Fruit fly (Drosophila melanogaster): ENCODE results near the gene Rad17.

DNA sequence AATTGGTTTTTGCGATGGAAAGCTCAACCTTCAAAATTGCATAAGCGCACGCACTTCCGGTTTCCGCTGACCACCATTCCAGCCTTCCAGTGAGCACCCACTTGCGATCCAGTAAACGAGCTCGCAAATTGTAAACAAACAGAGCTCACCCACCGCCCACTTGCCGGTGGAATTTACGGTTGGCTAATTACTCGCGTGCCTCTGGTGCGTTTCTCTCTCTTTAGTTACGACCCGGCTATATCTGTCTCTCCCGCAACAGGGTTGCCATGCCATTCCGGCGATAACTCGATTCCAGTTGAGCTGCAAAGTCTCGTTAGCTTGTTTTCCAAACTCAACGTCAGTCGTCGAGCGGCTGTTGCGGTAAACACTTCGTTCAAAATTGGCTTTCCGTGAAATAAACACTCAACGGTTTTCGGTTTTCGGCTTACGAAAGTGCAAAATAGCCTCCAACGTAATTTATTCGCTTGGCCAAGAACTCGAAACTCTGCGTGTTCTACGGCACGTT lies 32.8 kb downstream of the Rad17 start, which contains the start of gene Cad88C:
- TF ChIP-seq CG8632 (GFP tag; optimal IDR thresholded peaks at IDR 0.05) (no peak), CG6163 (GFP tag; IDR thresholded peaks at IDR 0.05) (0 out of 3 replicates have a peak, but pooled peaks have one; percentile 16), CG8119 (GFP tag; IDR thresholded peaks at IDR 0.05) (no peak), Met (GFP tag; optimal IDR thresholded peaks at IDR 0.05) (no peak), CG6792 (GFP tag; optimal IDR thresholded peaks at IDR 0.05) (no peak), Hr39 (GFP tag; optimal IDR thresholded peaks at IDR 0.05) (no peak), CG6808 (GFP tag; optimal IDR thresholded peaks at IDR 0.05) (no peak), OdsH (GFP tag; optimal IDR thresholded peaks at IDR 0.05) (no peak), CG1621 (tag; optimal IDR thresholded peaks at IDR 0.05) (no peak), Eip75B (GFP tag; optimal IDR thresholded peaks at IDR 0.05) (no peak), Sox15 (GFP tag; optimal IDR thresholded peaks at IDR 0.05) (no peak), CG31627 (GFP tag; optimal IDR thresholded peaks at IDR 0.05) (no peak), CG3032 (tag; optimal IDR thresholded peaks at IDR 0.05) (no peak)

Data from whole organism, prepupa.